Worm (Caenorhabditis elegans): ENCODE data around the gene nlp-47.
"Not testable (repeated sequence)": the region's sequence is repeated elsewhere in the genome, so short reads cannot be mapped to it uniquely, and the experiment has no call there.

ce11 chrIV:5308046-5308643 is 17.5 kb downstream of the nlp-47 start, which contains the start of the genes ZK354.9 and msp-58:
- TF ChIP-seq egl-27, snpc-4 (tag; optimal IDR thresholded peaks at IDR 0.05): not testable (repeated sequence)
